Worm (Caenorhabditis elegans): ENCODE measurements around the gene R01E6.5.

ce11 chrX:13500568-13500967 lies 36.3 kb upstream of the R01E6.5 start, which contains the start of gene sad-1:
- TF ChIP-seq unc-62 (GFP tag; optimal IDR thresholded peaks at IDR 0.05) (no peak), nhr-237 (tag; optimal IDR thresholded peaks at IDR 0.05) (no peak), fkh-10 (GFP tag; optimal IDR thresholded peaks at IDR 0.05) (no peak), hpl-2 (GFP tag; optimal IDR thresholded peaks at IDR 0.05) (no peak), efl-1 (optimal IDR thresholded peaks at IDR 0.05) (no peak), efl-1 (GFP tag; optimal IDR thresholded peaks at IDR 0.05 in 1 of 2) (no peak), elt-2 (tag; optimal IDR thresholded peaks at IDR 0.05) (no peak), blmp-1 (tag; optimal IDR thresholded peaks at IDR 0.05) (no peak), aly-2 (tag; optimal IDR thresholded peaks at IDR 0.05) (no peak), dpl-1 (GFP tag; optimal IDR thresholded peaks at IDR 0.05) (no peak), fos-1 (tag; optimal IDR thresholded peaks at IDR 0.05) (no peak), pqm-1 (tag; optimal IDR thresholded peaks at IDR 0.05) (no peak), dsc-1 (tag; optimal IDR thresholded peaks at IDR 0.05) (no peak)

Data from whole organism, L1 larva.